Fruit fly (Drosophila melanogaster) S2 (cell line): ENCODE results near the gene CG3032.

Experiments
- CG8478 ChIP-seq: fragments of >200 bp; optimal IDR thresholded peaks from 2 replicates; lab custom pipeline; 2018
- CTCF ChIP-seq, 2 experiments: fragments of >200 bp; optimal IDR thresholded peaks; 2 replicates each; lab custom pipeline; 2018

CG3032 gene

dm6 chrX:7001135-7001769 is 12.4 kb downstream of the CG3032 start:
- no peak for TF ChIP-seq CG8478 (lab: Kevin White, UChicago)
- TF ChIP-seq CTCF (optimal IDR thresholded peaks at IDR 0.05; lab: Kevin White, UChicago) = no peak

dm6 chrX:7000444-7001134 is 13.1 kb downstream of the CG3032 start:
- TF ChIP-seq CTCF (optimal IDR thresholded peaks at IDR 0.05; lab: Kevin White, UChicago) (no peak), CG8478 (lab: Kevin White, UChicago) (no peak)

dm6 chrX:6998492-6998852 is 15.2 kb downstream of the CG3032 start, which contains the start of gene Inx2:
Gene Inx2 (plus strand): TSS chrX:6998672.
- TF ChIP-seq CG8478 (lab: Kevin White, UChicago) (no peak), CTCF (optimal IDR thresholded peaks at IDR 0.05; lab: Kevin White, UChicago) (no peak)

- TF ChIP-seq CG8478 (lab: Kevin White, UChicago) (no peak), CTCF (optimal IDR thresholded peaks at IDR 0.05; lab: Kevin White, UChicago) (no peak)
These were observed 15.8 kb downstream of the CG3032 start for dm6 chrX:6997653-6998491.

- TF ChIP-seq CG8478 (lab: Kevin White, UChicago) (no peak), CTCF (optimal IDR thresholded peaks at IDR 0.05; lab: Kevin White, UChicago) (no peak)
These were observed 16.6 kb downstream of the CG3032 start for dm6 chrX:6996965-6997652.

- TF ChIP-seq CG8478 (lab: Kevin White, UChicago) (no peak), CTCF (optimal IDR thresholded peaks at IDR 0.05; lab: Kevin White, UChicago) (no peak)
These were observed 17.6 kb downstream of the CG3032 start for dm6 chrX:6996130-6996529.

dm6 chrX:6995258-6995657 is 18.4 kb downstream of the CG3032 start:
- no peak for TF ChIP-seq CG8478 (lab: Kevin White, UChicago)
- TF ChIP-seq CTCF (optimal IDR thresholded peaks at IDR 0.05; lab: Kevin White, UChicago) = no peak

dm6 chrX:6994473-6995179 is 19.1 kb downstream of the CG3032 start:
- TF ChIP-seq CG8478 (lab: Kevin White, UChicago) (no peak), CTCF (optimal IDR thresholded peaks at IDR 0.05; lab: Kevin White, UChicago) (no peak)

- no peak for TF ChIP-seq CTCF (optimal IDR thresholded peaks at IDR 0.05; lab: Kevin White, UChicago)
These were observed 19.9 kb downstream of the CG3032 start for dm6 chrX:6993753-6994152.

dm6 chrX:6993350-6993749 is 20.3 kb downstream of the CG3032 start, which contains the start of gene Inx7:
Gene Inx7 (minus strand): TSS chrX:6993612.
- no peak for TF ChIP-seq CTCF (optimal IDR thresholded peaks at IDR 0.05; lab: Kevin White, UChicago)
- TF ChIP-seq CG8478 (lab: Kevin White, UChicago) = no peak

- TF ChIP-seq CG8478 (lab: Kevin White, UChicago) = no peak
- no peak for TF ChIP-seq CTCF (optimal IDR thresholded peaks at IDR 0.05; lab: Kevin White, UChicago)
These were observed 22.4 kb downstream of the CG3032 start, which contains the start of gene ogre for dm6 chrX:6991286-6991685. Gene ogre (minus strand): TSS chrX:6991318.

- TF ChIP-seq CG8478 (lab: Kevin White, UChicago) (no peak), CTCF (optimal IDR thresholded peaks at IDR 0.05; lab: Kevin White, UChicago) (no peak)
These were observed 23.6 kb downstream of the CG3032 start for dm6 chrX:6990105-6990504.

- TF ChIP-seq CG8478 (lab: Kevin White, UChicago) (no peak), CTCF (optimal IDR thresholded peaks at IDR 0.05; lab: Kevin White, UChicago) (no peak)
These were observed 24.9 kb downstream of the CG3032 start for dm6 chrX:6988632-6989338.
